Worm (Caenorhabditis elegans) whole organism, L1 larva: ENCODE results near the gene R07B7.12.

Experiments used
- C34B4.2 ChIP-seq: sonication (generic microtip); optimal IDR thresholded peaks from 2 replicates; lab custom pipeline; 2017; ENCODE audit warnings: mild to moderate bottlenecking, missing genetic modification characterization, missing compliant biosample characterization
- aly-2 ChIP-seq: fragments of 150-350 bp; optimal IDR thresholded peaks from 2 replicates; lab custom pipeline; 2014; ENCODE audit warnings: missing biosample characterization, missing genetic modification characterization
- blmp-1 ChIP-seq: fragments of 150-350 bp; optimal IDR thresholded peaks from 2 replicates; lab custom pipeline; 2014; ENCODE audit warnings: missing biosample characterization, missing genetic modification characterization
- ceh-8 ChIP-seq: fragments of 200-800 bp; sonication (Bioruptor generic); optimal IDR thresholded peaks from 2 replicates; lab custom pipeline; 2018; ENCODE audit warnings: mild to moderate bottlenecking, missing genetic modification characterization, moderate library complexity, missing compliant biosample characterization
- efl-1 ChIP-seq, 4 experiments: fragments of 150-350 bp; optimal IDR thresholded peaks in 3 of 4; peaks in 1 of 4; 1 replicate in 1 of 4; 2 replicates in 3 of 4; lab custom pipeline; 2014; ENCODE audit warnings: missing biosample characterization in 2 of 4, missing genetic modification characterization in 2 of 4, missing genetic modification reagents in 2 of 4
- efl-3 ChIP-seq: fragments of 200-800 bp; sonication (Bioruptor generic); optimal IDR thresholded peaks from 2 replicates; lab custom pipeline; 2018; ENCODE audit warnings: mild to moderate bottlenecking, missing genetic modification characterization, missing compliant biosample characterization
- egl-13 ChIP-seq: sonication (generic microtip); optimal IDR thresholded peaks from 2 replicates; lab custom pipeline; 2016; ENCODE audit warnings: missing genotype, missing genetic modification reagents, missing genetic modification characterization, missing compliant biosample characterization
- elt-2 ChIP-seq: sonication (generic microtip); optimal IDR thresholded peaks from 2 replicates; lab custom pipeline; 2016; ENCODE audit warnings: missing genetic modification characterization, mild to moderate bottlenecking, inconsistent platforms, missing compliant biosample characterization, missing genetic modification reagents
- elt-3 ChIP-seq, 6 experiments: fragments of 150-350 bp in 1 of 6; sonication (generic microtip); optimal IDR thresholded peaks; 2 replicates each; lab custom pipeline; 2017 to 2018; ENCODE audit warnings: missing biosample characterization in 6 of 6, missing genetic modification characterization in 6 of 6, inconsistent platforms in 1 of 6
- ets-5 ChIP-seq: fragments of 200-800 bp; sonication (Bioruptor generic); IDR thresholded peaks from 2 replicates; pipeline ENCODE4 v1.3.6; 2022; ENCODE audit warnings: missing genetic modification characterization, missing compliant biosample characterization
- hpl-2 ChIP-seq: fragments of 150-350 bp; optimal IDR thresholded peaks from 2 replicates; lab custom pipeline; 2014; ENCODE audit warnings: missing biosample characterization, missing genetic modification reagents, missing genetic modification characterization
- jun-1 ChIP-seq: fragments of 150-350 bp; optimal IDR thresholded peaks from 2 replicates; lab custom pipeline; 2014; ENCODE audit warnings: missing biosample characterization, missing genetic modification reagents, missing genetic modification characterization
- lin-14 ChIP-seq: fragments of 200-800 bp; sonication (Bioruptor generic); optimal IDR thresholded peaks from 2 replicates; lab custom pipeline; 2018; ENCODE audit warnings: mild to moderate bottlenecking, missing genetic modification characterization, moderate library complexity, missing compliant biosample characterization
- lin-35 ChIP-seq, 2 experiments: fragments of 150-350 bp; optimal IDR thresholded peaks; 2 replicates each; lab custom pipeline; 2014; ENCODE audit warnings: missing biosample characterization in 2 of 2, missing genetic modification characterization in 2 of 2, missing genetic modification reagents in 2 of 2
- lir-3 ChIP-seq: sonication (generic microtip); optimal IDR thresholded peaks from 2 replicates; lab custom pipeline; 2016; ENCODE audit warnings: mild to moderate bottlenecking, missing genetic modification characterization, moderate library complexity, missing compliant biosample characterization; ENCODE audit not compliant: poor library complexity
- lsy-2 ChIP-seq, 2 experiments: fragments of 150-350 bp; optimal IDR thresholded peaks; 2 replicates each; lab custom pipeline; 2014; ENCODE audit warnings: missing biosample characterization in 2 of 2, missing genetic modification characterization in 2 of 2
- mdl-1 ChIP-seq, 2 experiments: fragments of 150-350 bp; optimal IDR thresholded peaks; 2 replicates each; lab custom pipeline; 2014 to 2017; ENCODE audit warnings: missing biosample characterization in 2 of 2, missing genetic modification characterization in 2 of 2, inconsistent platforms in 1 of 2
- mep-1 ChIP-seq: fragments of 150-350 bp; optimal IDR thresholded peaks from 2 replicates; lab custom pipeline; 2014; ENCODE audit warnings: missing biosample characterization, missing genetic modification characterization
- nhr-19 ChIP-seq: fragments of 200-800 bp; sonication (Bioruptor generic); conservative IDR thresholded peaks from 2 replicates; pipeline ENCODE4 v1.3.6; 2022; ENCODE audit warnings: missing genetic modification characterization, missing compliant biosample characterization
- nhr-20 ChIP-seq: sonication (generic microtip); optimal IDR thresholded peaks from 2 replicates; lab custom pipeline; 2016; ENCODE audit warnings: mild to moderate bottlenecking, missing genetic modification characterization, missing compliant biosample characterization
- nhr-47 ChIP-seq: sonication (generic microtip); optimal IDR thresholded peaks from 2 replicates; lab custom pipeline; 2016; ENCODE audit warnings: mild to moderate bottlenecking, missing genetic modification characterization, moderate library complexity, missing compliant biosample characterization
- nhr-71 ChIP-seq: sonication (generic microtip); optimal IDR thresholded peaks from 2 replicates; lab custom pipeline; 2016; ENCODE audit warnings: mild to moderate bottlenecking, missing genetic modification characterization, moderate library complexity, missing compliant biosample characterization
- nhr-76 ChIP-seq: sonication (generic microtip); optimal IDR thresholded peaks from 2 replicates; lab custom pipeline; 2017; ENCODE audit warnings: missing biosample characterization, missing genetic modification characterization
- nhr-84 ChIP-seq: sonication (generic microtip); optimal IDR thresholded peaks from 2 replicates; lab custom pipeline; 2017; ENCODE audit warnings: missing biosample characterization, missing genetic modification characterization
- nhr-85 ChIP-seq: sonication (generic microtip); peaks from one replicate; lab custom pipeline; 2016; ENCODE audit warnings: missing genetic modification characterization, inconsistent platforms, missing compliant biosample characterization
- nhr-90 ChIP-seq: sonication (generic microtip); optimal IDR thresholded peaks from 2 replicates; lab custom pipeline; 2016; ENCODE audit warnings: mild to moderate bottlenecking, missing genetic modification characterization, missing compliant biosample characterization; ENCODE audit not compliant: poor library complexity
- skn-1 ChIP-seq: fragments of 150-350 bp; optimal IDR thresholded peaks from 2 replicates; lab custom pipeline; 2014; ENCODE audit warnings: missing biosample characterization, missing genetic modification characterization
- snu-23 ChIP-seq: sonication (generic microtip); optimal IDR thresholded peaks from 2 replicates; lab custom pipeline; 2016; ENCODE audit warnings: missing genetic modification characterization, missing compliant biosample characterization
- swsn-7 ChIP-seq: sonication (generic microtip); optimal IDR thresholded peaks from 2 replicates; lab custom pipeline; 2016; ENCODE audit warnings: missing genetic modification characterization, missing compliant biosample characterization
- tbx-2 ChIP-seq: sonication (generic microtip); optimal IDR thresholded peaks from 2 replicates; lab custom pipeline; 2016; ENCODE audit warnings: missing genetic modification characterization, missing compliant biosample characterization
- unc-130 ChIP-seq: fragments of 150-350 bp; optimal IDR thresholded peaks from 2 replicates; lab custom pipeline; 2017; ENCODE audit warnings: missing biosample characterization, missing genetic modification characterization, inconsistent platforms
- unc-98 ChIP-seq: fragments of 200-800 bp; sonication (Bioruptor generic); IDR thresholded peaks from 2 replicates; pipeline ENCODE4 v1.3.6; 2022; ENCODE audit warnings: missing genetic modification characterization, missing compliant biosample characterization
- zip-4 ChIP-seq: fragments of 200-800 bp; sonication (Bioruptor generic); optimal IDR thresholded peaks from 2 replicates; lab custom pipeline; 2018; ENCODE audit warnings: mild to moderate bottlenecking, missing genetic modification characterization, moderate library complexity, missing compliant biosample characterization
- ztf-11 ChIP-seq, 2 experiments: sonication (generic microtip); optimal IDR thresholded peaks; 2 replicates each; lab custom pipeline; 2016 to 2017; ENCODE audit warnings: missing genetic modification characterization in 2 of 2, missing biosample characterization in 1 of 2, missing compliant biosample characterization in 1 of 2

Gene R07B7.12

ce11 chrV:12080274-12080673 is 8.6 kb upstream of the R07B7.12 start, which contains the start of gene R07B7.9:
TSS of gene R07B7.9 (minus strand) at chrV:12080374.
- TF ChIP-seq efl-1 (optimal IDR thresholded peaks at IDR 0.05; lab: Kevin White, UChicago) = no peak
- no peak for TF ChIP-seq efl-1 (GFP tag; optimal IDR thresholded peaks at IDR 0.05 in 1 of 2; lab: Kevin White, UChicago)
- no peak for TF ChIP-seq unc-130 (tag; lab: Kevin White, UChicago)

- peak; percentile 22 to 52 for TF ChIP-seq efl-1 (optimal IDR thresholded peaks at IDR 0.05; lab: Kevin White, UChicago)
- TF ChIP-seq efl-1 (GFP tag; optimal IDR thresholded peaks at IDR 0.05 in 1 of 2; lab: Kevin White, UChicago) = peak in 1 of 2 experiments; percentile 50
- no peak for TF ChIP-seq ztf-11 (tag; optimal IDR thresholded peaks at IDR 0.05; lab: Kevin White, UChicago)
- peak; percentile 7 for TF ChIP-seq lin-14 (GFP tag; lab: Kevin White, UChicago)
- TF ChIP-seq, all 84 proteins: peak for 2
These were observed 5.9 kb upstream of the R07B7.12 start, which contains the start of gene R07B7.10 for ce11 chrV:12082932-12083331. TSS of gene R07B7.10 (plus strand) at chrV:12083216.

ce11 chrV:12084216-12084615 is 4.7 kb upstream of the R07B7.12 start, which contains the start of gene R07B7.8:
TSS of gene R07B7.8 (minus strand) at chrV:12084316.
- TF ChIP-seq elt-2 (tag; lab: Kevin White, UChicago) = peak; percentile 8
- TF ChIP-seq unc-98 (GFP tag; lab: Robert Waterston, UW) = no peak

ce11 chrV:12085867-12086634 is 2.8 kb upstream of the R07B7.12 start:
- TF ChIP-seq aly-2 (tag; lab: Kevin White, UChicago) (no peak), elt-3 (tag; optimal IDR thresholded peaks at IDR 0.05; lab: Kevin White, UChicago) (peak; percentile 75 to 98 (median 94)), elt-2 (tag; lab: Kevin White, UChicago) (peak; percentile 63), lin-14 (GFP tag; lab: Kevin White, UChicago) (peak; percentile 3), nhr-85 (tag; lab: Kevin White, UChicago) (peak; percentile 6)

ce11 chrV:12086934-12087333 is 1.9 kb upstream of the R07B7.12 start, which contains the start of gene gana-1:
TSS of gene gana-1 (plus strand) at chrV:12087234.
- TF ChIP-seq C34B4.2 (tag; lab: Kevin White, UChicago) (no peak), lir-3 (tag; lab: Kevin White, UChicago) (no peak)
- TF ChIP-seq, all 84 proteins: peak for 0

- TF ChIP-seq ets-5 = no peak
- no peak for TF ChIP-seq jun-1 (tag; lab: Kevin White, UChicago)
- TF ChIP-seq nhr-85 (tag; lab: Kevin White, UChicago) = peak; percentile 77
- peak in 1 of 2 experiments; percentile 40 for TF ChIP-seq mdl-1 (tag; optimal IDR thresholded peaks at IDR 0.05; lab: Kevin White, UChicago)
- TF ChIP-seq blmp-1 (tag; lab: Kevin White, UChicago) = peak; percentile 45
- no peak for TF ChIP-seq ceh-8
- TF ChIP-seq elt-2 (tag; lab: Kevin White, UChicago) = peak; percentile 22
- TF ChIP-seq lin-14 (GFP tag; lab: Kevin White, UChicago) = peak; percentile 77
- peak; percentile 47 for TF ChIP-seq nhr-71 (tag; lab: Kevin White, UChicago)
- peak; percentile 10 for TF ChIP-seq skn-1 (tag; lab: Kevin White, UChicago)
- TF ChIP-seq tbx-2 = peak; percentile 9
- no peak for TF ChIP-seq nhr-76
- no peak for TF ChIP-seq zip-4
- TF ChIP-seq nhr-20 (tag; lab: Kevin White, UChicago) = peak; percentile 70
- no peak for TF ChIP-seq nhr-47
- peak in 2 of 6 experiments; percentile 13 to 31 for TF ChIP-seq elt-3 (tag; optimal IDR thresholded peaks at IDR 0.05; lab: Kevin White, UChicago)
- no peak for TF ChIP-seq efl-3 (GFP tag; lab: Kevin White, UChicago)
- TF ChIP-seq lir-3 (tag; lab: Kevin White, UChicago) = peak; percentile 17
- TF ChIP-seq nhr-19 = peak; percentile 21; the same call in 1 of the 2 replicates
- no peak for TF ChIP-seq nhr-84 (tag; lab: Kevin White, UChicago)
- TF ChIP-seq swsn-7 (tag; lab: Kevin White, UChicago) = no peak
- peak; percentile 11 for TF ChIP-seq nhr-90 (tag; lab: Kevin White, UChicago)
- no peak for TF ChIP-seq aly-2 (tag; lab: Kevin White, UChicago)
- no peak for TF ChIP-seq hpl-2
- no peak for TF ChIP-seq egl-13 (tag; lab: Kevin White, UChicago)
- peak in 1 of 2 experiments; percentile 58 for TF ChIP-seq lin-35 (GFP tag; optimal IDR thresholded peaks at IDR 0.05; lab: Kevin White, UChicago)
- TF ChIP-seq mep-1 (tag; lab: Kevin White, UChicago) = peak; percentile 18
- peak; percentile 52 for TF ChIP-seq snu-23 (GFP tag; lab: Kevin White, UChicago)
- peak in 1 of 2 experiments; percentile 11 for TF ChIP-seq lsy-2 (tag; optimal IDR thresholded peaks at IDR 0.05; lab: Kevin White, UChicago)
These were observed 2.9 kb downstream of the R07B7.12 start, which contains the start of gene nhr-206 for ce11 chrV:12091759-12092158. TSS of gene nhr-206 (plus strand) at chrV:12092006.
